Worm (Caenorhabditis elegans): ENCODE measurements around the gene ttr-10.
"Not testable (repeated sequence)": the region's sequence is repeated elsewhere in the genome, so short reads cannot be mapped to it uniquely, and the experiment has no call there.

ttr-10 gene

ce11 chrV:7514939-7515338 is 38.8 kb downstream of the ttr-10 start, which contains the start of gene srb-18:
srb-18 (plus strand) TSS chrV:7515239.
- TF ChIP-seq nfya-1 (tag; optimal IDR thresholded peaks at IDR 0.05; ENCODE audit: insufficient read depth) (no peak), ceh-82 (tag; optimal IDR thresholded peaks at IDR 0.05) (no peak), skn-1 (tag; optimal IDR thresholded peaks at IDR 0.05) (no peak), egl-5 (tag; optimal IDR thresholded peaks at IDR 0.05) (no peak), nhr-43 (tag; optimal IDR thresholded peaks at IDR 0.05; ENCODE audit: poor library complexity, severe bottlenecking) (no peak), tbx-2 (tag; optimal IDR thresholded peaks at IDR 0.05) (no peak), unc-62 (GFP tag; optimal IDR thresholded peaks at IDR 0.05) (no peak), unc-39 (tag; optimal IDR thresholded peaks at IDR 0.05) (no peak), ztf-4 (tag; optimal IDR thresholded peaks at IDR 0.05) (no peak), eor-1 (tag; optimal IDR thresholded peaks at IDR 0.05) (no peak)

ce11 chrV:7511465-7511864 is 42.3 kb downstream of the ttr-10 start, which contains the start of gene nhr-171:
nhr-171 (plus strand) TSS chrV:7511765.
- not testable (repeated sequence) for TF ChIP-seq R02D3.7 (tag; optimal IDR thresholded peaks at IDR 0.05); eor-1 (tag; optimal IDR thresholded peaks at IDR 0.05); sea-2 (GFP tag; optimal IDR thresholded peaks at IDR 0.05)

DNA sequence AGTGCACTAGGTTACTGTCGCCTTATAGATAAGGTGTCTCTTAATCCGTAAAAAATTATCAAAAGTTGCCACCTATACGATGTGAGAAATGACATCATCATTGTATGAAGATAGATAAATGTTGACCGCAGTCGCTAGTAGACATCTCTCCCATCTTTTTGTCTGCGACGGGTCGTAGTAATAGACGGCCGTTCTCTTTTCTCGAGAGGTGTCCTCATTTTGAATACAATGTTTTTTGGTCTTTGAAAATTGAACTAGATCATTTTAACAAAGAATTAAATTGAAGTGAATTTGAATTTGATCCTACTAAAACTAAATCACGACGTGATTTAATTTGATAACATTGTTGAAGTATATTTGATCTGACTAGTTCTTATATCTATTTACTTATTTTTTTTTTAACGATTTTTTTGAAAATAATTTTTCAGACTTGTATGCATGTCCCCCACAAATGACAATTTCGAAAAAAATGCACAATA is 45.1 kb downstream of the ttr-10 start, which contains the start of the genes str-31 and nhr-172:
Gene str-31, minus strand, starts transcription at position 101 of the 479 bp plus-strand sequence.
Gene nhr-172, plus strand, starts transcription at position 429 of the 479 bp plus-strand sequence.
- TF ChIP-seq egl-27 (tag; optimal IDR thresholded peaks at IDR 0.05) (no peak), jun-1 (tag; optimal IDR thresholded peaks at IDR 0.05) (no peak), unc-39 (tag; optimal IDR thresholded peaks at IDR 0.05) (no peak), nhr-23 (tag; optimal IDR thresholded peaks at IDR 0.05) (peak; percentile 56)

DNA sequence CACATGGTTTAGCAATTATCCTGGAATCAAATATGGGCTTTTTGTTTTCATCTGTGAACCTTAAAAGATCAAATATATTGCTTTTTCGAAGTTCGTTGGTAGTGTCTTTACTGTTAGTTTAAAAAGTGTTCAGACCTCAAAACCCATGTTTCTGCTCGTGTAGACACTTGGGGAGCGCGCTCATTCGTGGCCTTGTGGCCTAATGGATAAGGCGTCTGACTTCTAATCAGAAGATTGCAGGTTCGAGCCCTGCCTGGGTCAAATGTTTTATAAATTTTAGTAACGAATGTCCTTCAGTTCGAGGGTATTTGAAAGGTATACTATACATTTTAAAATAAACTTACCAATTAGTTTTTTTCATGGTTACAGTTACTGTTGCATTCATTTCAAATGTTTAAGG is 47.5 kb downstream of the ttr-10 start:
- TF ChIP-seq elt-2 (tag; optimal IDR thresholded peaks at IDR 0.05) (peak; percentile 23), daf-12 (tag; optimal IDR thresholded peaks at IDR 0.05) (no peak), nhr-43 (tag; optimal IDR thresholded peaks at IDR 0.05; ENCODE audit: poor library complexity, severe bottlenecking) (peak; percentile 25)

DNA sequence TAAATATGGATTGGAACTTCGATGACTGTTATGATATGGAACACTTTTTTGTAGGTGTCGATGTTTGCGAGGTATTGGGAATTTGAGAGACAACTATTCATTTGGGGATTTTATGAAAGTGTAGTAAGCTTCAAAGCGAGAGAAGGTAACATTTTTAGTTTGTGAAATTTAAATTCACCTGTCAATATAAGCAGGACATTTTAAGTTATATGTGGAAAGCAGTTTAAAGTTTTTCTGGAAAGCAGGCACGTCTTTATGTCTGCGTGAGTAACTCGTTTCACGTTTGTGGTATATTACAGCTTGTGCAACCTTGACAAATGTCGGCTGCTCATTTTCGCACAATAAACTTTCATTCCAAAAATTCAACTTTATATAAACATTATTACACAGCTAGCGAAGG is 49.5 kb downstream of the ttr-10 start, which contains the start of gene srh-229:
Gene srh-229, minus strand, starts transcription at position 101 of the 400 bp plus-strand sequence.
- no peak for TF ChIP-seq nhr-76 (tag; optimal IDR thresholded peaks at IDR 0.05)
- TF ChIP-seq egl-27 (tag; optimal IDR thresholded peaks at IDR 0.05), result no peak
- no peak for TF ChIP-seq nhr-12 (tag; optimal IDR thresholded peaks at IDR 0.05)
- TF ChIP-seq lin-39 (tag; optimal IDR thresholded peaks at IDR 0.05), result no peak

Measured in whole organism, L3 larva.